Fruit fly (Drosophila melanogaster): Measurements from ENCODE around the gene CG43085.

DNA sequence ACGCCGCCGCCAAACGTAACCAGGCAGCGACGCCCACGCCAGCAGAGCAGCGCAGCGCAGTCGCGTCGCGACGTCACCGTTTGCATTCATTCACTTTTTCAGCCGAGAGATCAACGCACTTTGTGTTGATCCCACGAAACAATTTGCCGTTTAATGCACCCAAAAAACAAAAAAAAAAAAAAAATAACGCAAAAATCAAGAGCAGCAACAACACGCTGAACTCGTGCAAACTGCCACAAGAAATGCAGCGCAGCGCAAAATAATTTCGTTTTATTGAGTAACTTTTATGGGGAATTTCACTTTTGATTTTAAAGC, 37.5 kb downstream of the CG43085 start:
- TF ChIP-seq pdm3 (GFP tag; optimal IDR thresholded peaks at IDR 0.05) (no peak), lz (GFP tag; optimal IDR thresholded peaks at IDR 0.05) (no peak), fd59A (GFP tag; optimal IDR thresholded peaks at IDR 0.05) (no peak), Blimp-1 (GFP tag; optimal IDR thresholded peaks at IDR 0.05) (no peak), achi (GFP tag; optimal IDR thresholded peaks at IDR 0.05) (no peak), Hr39 (GFP tag; optimal IDR thresholded peaks at IDR 0.05) (no peak), Sox102F (GFP tag; optimal IDR thresholded peaks at IDR 0.05) (no peak), CG4318 (GFP tag; optimal IDR thresholded peaks at IDR 0.05) (no peak), Ets96B (tag; optimal IDR thresholded peaks at IDR 0.05) (no peak), CG6854 (GFP tag; optimal IDR thresholded peaks at IDR 0.05) (no peak), acj6 (GFP tag; optimal IDR thresholded peaks at IDR 0.05) (no peak)
